Fruit fly (Drosophila melanogaster) Kc167 (cell line): ENCODE measurements around the gene CG44088.

ENCODE experiments used
- h ChIP-seq: fragments of >200 bp; optimal IDR thresholded peaks from 3 replicates; lab custom pipeline; 2018; ENCODE audit warnings: missing external identifiers
- psq ChIP-seq: fragments of >200 bp; optimal IDR thresholded peaks from 2 replicates; lab custom pipeline; 2017; ENCODE audit warnings: missing external identifiers

dm6 chr3R:4821098-4821605 lies 46.3 kb upstream of the CG44088 start, which contains the start of gene CG14657:
- no peak for TF ChIP-seq psq
- TF ChIP-seq h (lab: Kevin White, UChicago) = no peak
